Worm (Caenorhabditis elegans): ENCODE measurements around the gene C05D11.8.

DNA sequence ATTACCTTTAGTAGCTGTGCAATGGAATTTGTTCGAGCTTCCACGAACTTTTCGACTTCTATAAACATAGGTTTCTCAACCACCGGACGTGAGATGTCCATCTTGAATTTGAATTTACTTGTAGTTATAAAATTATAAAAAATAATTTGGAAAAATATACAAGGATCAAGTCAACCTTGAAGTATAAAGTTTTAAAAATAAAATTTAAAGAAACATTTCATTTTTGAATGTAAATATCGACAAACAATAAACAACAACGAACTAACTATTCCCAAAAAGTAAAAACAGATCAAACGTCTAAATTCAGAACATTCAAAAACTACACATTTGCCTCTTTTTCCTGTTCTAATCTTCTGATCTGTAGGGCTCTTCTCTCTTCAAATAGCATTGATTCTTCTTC is 3.7 kb upstream of the C05D11.8 start, which contains the start of gene popl-1:
- TF ChIP-seq Y79H2A.3 (GFP tag; conservative IDR thresholded peaks at IDR 0.05) (no peak), unc-62 (GFP tag; optimal IDR thresholded peaks at IDR 0.05) (no peak), Y95B8A.8 (GFP tag; IDR thresholded peaks at IDR 0.05) (no peak), zim-3 (tag; optimal IDR thresholded peaks at IDR 0.05) (no peak), lin-40 (tag; optimal IDR thresholded peaks at IDR 0.05) (no peak), gei-17 (GFP tag; optimal IDR thresholded peaks at IDR 0.05) (no peak), sptf-2 (GFP tag; optimal IDR thresholded peaks at IDR 0.05) (no peak), ama-1 (optimal IDR thresholded peaks at IDR 0.05) (no peak), ama-1 (GFP tag; optimal IDR thresholded peaks at IDR 0.05) (no peak), let-607 (tag; optimal IDR thresholded peaks at IDR 0.05) (no peak), madf-3 (GFP tag; IDR thresholded peaks at IDR 0.05) (no peak), K11D2.4 (GFP tag; IDR thresholded peaks at IDR 0.05) (no peak), hlh-26 (GFP tag; conservative IDR thresholded peaks at IDR 0.05) (no peak)
